Worm (Caenorhabditis elegans) whole organism, late embryonic: ENCODE measurements around the gene lron-4.

Experiments
- C38D4.7 ChIP-seq: fragments of 200-800 bp; sonication (Bioruptor generic); optimal IDR thresholded peaks from 2 replicates; lab custom pipeline; 2018; ENCODE audit warnings: mild to moderate bottlenecking, missing genetic modification characterization, moderate library complexity, missing compliant biosample characterization
- K02D7.2 ChIP-seq: sonication (generic microtip); optimal IDR thresholded peaks from 2 replicates; lab custom pipeline; 2017; ENCODE audit warnings: mild to moderate bottlenecking, missing genetic modification characterization, missing compliant biosample characterization
- Y22D7AL.16 ChIP-seq: sonication (generic microtip); optimal IDR thresholded peaks from 2 replicates; lab custom pipeline; 2016; ENCODE audit warnings: missing genetic modification characterization, missing compliant biosample characterization
- ahr-1 ChIP-seq: sonication (generic microtip); optimal IDR thresholded peaks from 2 replicates; lab custom pipeline; 2016; ENCODE audit warnings: missing genetic modification characterization, missing compliant biosample characterization
- ama-1 ChIP-seq: fragments of 150-350 bp; optimal IDR thresholded peaks from 2 replicates; lab custom pipeline; 2014
- ceh-30 ChIP-seq: fragments of 150-350 bp; optimal IDR thresholded peaks from 2 replicates; lab custom pipeline; 2014; ENCODE audit warnings: missing biosample characterization, missing genetic modification characterization
- ceh-31 ChIP-seq: sonication (generic microtip); optimal IDR thresholded peaks from 2 replicates; lab custom pipeline; 2016; ENCODE audit warnings: missing genetic modification characterization, missing compliant biosample characterization
- ceh-45 ChIP-seq: fragments of 200-800 bp; sonication (Bioruptor generic); IDR thresholded peaks from 2 replicates; pipeline ENCODE4 v1.3.6; 2022; ENCODE audit warnings: missing genetic modification reagents, missing genetic modification characterization, missing compliant biosample characterization
- ceh-6 ChIP-seq: fragments of 200-800 bp; sonication (Bioruptor generic); optimal IDR thresholded peaks from 2 replicates; lab custom pipeline; 2018; ENCODE audit warnings: mild to moderate bottlenecking, missing genetic modification characterization, missing compliant biosample characterization
- che-1 ChIP-seq: sonication (generic microtip); optimal IDR thresholded peaks from 2 replicates; lab custom pipeline; 2016; ENCODE audit warnings: mild to moderate bottlenecking, missing genetic modification characterization, missing compliant biosample characterization
- dve-1 ChIP-seq: sonication (generic microtip); optimal IDR thresholded peaks from 2 replicates; lab custom pipeline; 2017; ENCODE audit warnings: antibody characterized with exemption, mild to moderate bottlenecking, missing genetic modification characterization, missing compliant biosample characterization
- elt-2 ChIP-seq: sonication (generic microtip); optimal IDR thresholded peaks from 2 replicates; lab custom pipeline; 2016; ENCODE audit warnings: missing genetic modification reagents, missing genetic modification characterization, missing compliant biosample characterization
- ets-4 ChIP-seq: sonication (generic microtip); optimal IDR thresholded peaks from 2 replicates; lab custom pipeline; 2016; ENCODE audit warnings: missing genetic modification characterization, missing compliant biosample characterization
- fax-1 ChIP-seq: sonication (generic microtip); optimal IDR thresholded peaks from 2 replicates; lab custom pipeline; 2016; ENCODE audit warnings: missing genotype, missing genetic modification characterization, missing compliant biosample characterization
- gmeb-2 ChIP-seq: sonication (generic microtip); optimal IDR thresholded peaks from 2 replicates; lab custom pipeline; 2016; ENCODE audit warnings: missing genetic modification characterization, inconsistent platforms, missing compliant biosample characterization
- hlh-30 ChIP-seq: sonication (generic microtip); optimal IDR thresholded peaks from 2 replicates; lab custom pipeline; 2017; ENCODE audit warnings: antibody characterized with exemption, missing genetic modification characterization, missing compliant biosample characterization; ENCODE audit not compliant: insufficient read depth
- hlh-6 ChIP-seq: sonication (generic microtip); optimal IDR thresholded peaks from 2 replicates; lab custom pipeline; 2016; ENCODE audit warnings: missing genotype, missing genetic modification characterization, missing compliant biosample characterization
- hlh-8 ChIP-seq: sonication (generic microtip); optimal IDR thresholded peaks from 2 replicates; lab custom pipeline; 2016; ENCODE audit warnings: missing genotype, missing genetic modification characterization, missing compliant biosample characterization
- madf-2 ChIP-seq: sonication (generic microtip); optimal IDR thresholded peaks from 2 replicates; lab custom pipeline; 2017; ENCODE audit warnings: missing genetic modification characterization, missing compliant biosample characterization
- nfya-1 ChIP-seq: sonication (generic microtip); optimal IDR thresholded peaks from 2 replicates; lab custom pipeline; 2017; ENCODE audit warnings: missing genetic modification characterization, mild to moderate bottlenecking, missing compliant biosample characterization, antibody characterized with exemption, moderate library complexity
- nhr-11 ChIP-seq: fragments of 150-350 bp; optimal IDR thresholded peaks from 2 replicates; lab custom pipeline; 2014; ENCODE audit warnings: missing biosample characterization, missing genetic modification characterization
- nhr-232 ChIP-seq: sonication (generic microtip); optimal IDR thresholded peaks from 2 replicates; lab custom pipeline; 2016; ENCODE audit warnings: missing genetic modification characterization, missing compliant biosample characterization
- pat-9 ChIP-seq: fragments of 200-800 bp; sonication (Bioruptor generic); optimal IDR thresholded peaks from 2 replicates; lab custom pipeline; 2018; ENCODE audit warnings: mild to moderate bottlenecking, missing genetic modification characterization, moderate library complexity, missing compliant biosample characterization
- pqm-1 ChIP-seq: sonication (generic microtip); optimal IDR thresholded peaks from 2 replicates; lab custom pipeline; 2016; ENCODE audit warnings: missing genetic modification characterization, missing compliant biosample characterization
- pros-1 ChIP-seq: fragments of 150-350 bp; optimal IDR thresholded peaks from 2 replicates; lab custom pipeline; 2014; ENCODE audit warnings: missing biosample characterization, missing genetic modification reagents, missing genetic modification characterization
- ref-2 ChIP-seq: sonication (generic microtip); optimal IDR thresholded peaks from 2 replicates; lab custom pipeline; 2016; ENCODE audit warnings: missing genetic modification characterization, missing compliant biosample characterization
- rnt-1 ChIP-seq: sonication (generic microtip); optimal IDR thresholded peaks from 2 replicates; lab custom pipeline; 2016; ENCODE audit warnings: missing genetic modification characterization, missing compliant biosample characterization
- sox-4 ChIP-seq: sonication (generic microtip); optimal IDR thresholded peaks from 2 replicates; lab custom pipeline; 2017; ENCODE audit warnings: mild to moderate bottlenecking, missing genetic modification characterization, inconsistent platforms, missing compliant biosample characterization
- tbx-2 ChIP-seq: sonication (generic microtip); optimal IDR thresholded peaks from 2 replicates; lab custom pipeline; 2016; ENCODE audit warnings: missing genetic modification characterization, missing compliant biosample characterization
- tbx-7 ChIP-seq: sonication (generic microtip); optimal IDR thresholded peaks from 2 replicates; lab custom pipeline; 2016; ENCODE audit warnings: missing genotype, missing genetic modification characterization, missing compliant biosample characterization
- unc-3 ChIP-seq, 2 experiments: fragments of 200-800 bp in 1 of 2; sonication (Bioruptor generic) in 1 of 2; sonication (generic microtip) in 1 of 2; conservative IDR thresholded peaks in 1 of 2; optimal IDR thresholded peaks in 1 of 2; 2 replicates each; pipeline versions ENCODE4 v1.3.6 to Lab custom; 2016 to 2022; ENCODE audit warnings: missing compliant biosample characterization in 2 of 2, missing genetic modification characterization in 2 of 2, missing genetic modification reagents in 1 of 2
- unc-42 ChIP-seq: sonication (generic microtip); optimal IDR thresholded peaks from 2 replicates; lab custom pipeline; 2016; ENCODE audit warnings: missing genotype, missing genetic modification characterization, missing compliant biosample characterization
- unc-86 ChIP-seq: sonication (generic microtip); optimal IDR thresholded peaks from 2 replicates; lab custom pipeline; 2016; ENCODE audit warnings: missing genetic modification characterization, missing compliant biosample characterization
- zip-5 ChIP-seq: sonication (generic microtip); optimal IDR thresholded peaks from 2 replicates; lab custom pipeline; 2016; ENCODE audit warnings: missing genetic modification characterization, missing compliant biosample characterization

lron-4 gene

ce11 chrII:8112063-8112462 is at the start of gene lron-4:
TSS of gene lron-4 (minus strand) at chrII:8112163.
- TF ChIP-seq gmeb-2 (no peak), hlh-8 (tag; lab: Kevin White, UChicago) (no peak), ceh-6 (GFP tag; lab: Kevin White, UChicago) (no peak), elt-2 (tag; lab: Kevin White, UChicago) (no peak), ets-4 (tag; lab: Kevin White, UChicago) (no peak), ceh-31 (tag; lab: Kevin White, UChicago) (no peak), ama-1 (lab: Kevin White, UChicago) (no peak), madf-2 (tag; lab: Kevin White, UChicago) (no peak)

- TF ChIP-seq dve-1 (no peak), unc-3 (GFP tag; conservative IDR thresholded peaks at IDR 0.05; lab: Robert Waterston, UW) (no peak), unc-3 (tag; optimal IDR thresholded peaks at IDR 0.05; lab: Kevin White, UChicago) (no peak), ref-2 (no peak), pqm-1 (no peak), tbx-7 (no peak), zip-5 (no peak), hlh-30 (no peak), ahr-1 (tag; lab: Kevin White, UChicago) (no peak)
- TF ChIP-seq, all 69 proteins: peak for 0
Observed at ce11 chrII:8160916-8161315, 49.0 kb upstream of the lron-4 start.

DNA sequence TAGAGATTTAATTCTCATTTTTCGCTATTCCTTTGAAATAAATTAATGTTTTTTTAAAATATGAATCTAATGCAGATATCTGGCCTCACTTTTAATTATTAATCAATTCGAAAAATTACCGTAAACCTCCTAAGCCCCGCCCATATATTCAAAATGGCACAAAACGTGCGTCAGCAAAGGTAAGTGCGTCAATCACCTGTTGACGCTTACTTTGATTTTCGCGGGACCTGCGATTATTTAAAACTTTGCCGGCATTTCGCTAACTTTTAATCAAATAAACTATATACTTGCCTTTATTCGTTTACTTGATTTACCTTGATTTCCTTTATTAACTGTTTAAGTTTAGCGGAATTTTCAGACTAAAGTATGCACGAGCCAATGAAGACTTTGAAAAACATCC is 46.0 kb upstream of the lron-4 start, which contains the start of gene pch-2:
TSS of gene pch-2 (plus strand) at position 359 of the 400 bp plus-strand sequence.
- TF ChIP-seq nfya-1 (peak; percentile 11), madf-2 (tag; lab: Kevin White, UChicago) (no peak), unc-42 (peak; percentile 2), nhr-232 (tag; lab: Kevin White, UChicago) (no peak), C38D4.7 (GFP tag; lab: Kevin White, UChicago) (no peak), pat-9 (tag; lab: Kevin White, UChicago) (no peak), K02D7.2 (tag; lab: Kevin White, UChicago) (no peak), ahr-1 (tag; lab: Kevin White, UChicago) (no peak), Y22D7AL.16 (tag; lab: Kevin White, UChicago) (no peak), ceh-30 (tag; lab: Kevin White, UChicago) (no peak)

DNA sequence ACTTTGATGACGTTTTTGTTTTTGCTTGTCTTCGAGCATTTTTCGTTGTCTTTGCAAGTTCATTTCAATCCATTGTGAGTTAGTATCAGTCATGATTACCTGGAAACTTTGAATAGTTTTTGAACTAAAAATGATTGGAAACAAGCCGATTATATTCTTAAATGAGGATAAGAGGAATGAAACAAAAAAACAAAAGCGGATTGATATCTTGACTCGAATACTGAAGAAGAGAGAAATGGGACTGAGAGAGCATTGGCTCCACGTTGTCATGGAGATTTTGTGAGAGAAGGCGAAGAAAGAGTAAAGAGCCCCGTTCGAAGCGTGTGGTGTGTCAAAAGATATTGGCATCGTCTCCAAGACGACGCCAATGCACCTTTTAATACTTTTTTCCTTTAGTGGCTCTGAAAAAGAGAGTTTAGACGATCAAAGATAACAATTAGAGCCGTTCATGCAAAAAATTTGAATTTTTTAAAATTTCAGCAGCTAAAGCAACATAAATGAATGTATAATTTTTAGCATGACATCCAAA is 44.9 kb upstream of the lron-4 start, which contains the start of the genes tub-1 and tmem-138:
TSS of gene tub-1 (minus strand) at position 101 of the 529 bp plus-strand sequence.
TSS of gene tmem-138 (plus strand) at position 479 of the 529 bp plus-strand sequence.
- TF ChIP-seq tbx-2 (tag; lab: Kevin White, UChicago) (no peak), ref-2 (no peak), rnt-1 (tag; lab: Kevin White, UChicago) (no peak)

- no peak for TF ChIP-seq nhr-11 (tag; lab: Kevin White, UChicago)
- peak; percentile 92 for TF ChIP-seq unc-42
- TF ChIP-seq ref-2, result no peak
- no peak for TF ChIP-seq ets-4 (tag; lab: Kevin White, UChicago)
Observed at ce11 chrII:8152711-8153325, 40.9 kb upstream of the lron-4 start.

DNA sequence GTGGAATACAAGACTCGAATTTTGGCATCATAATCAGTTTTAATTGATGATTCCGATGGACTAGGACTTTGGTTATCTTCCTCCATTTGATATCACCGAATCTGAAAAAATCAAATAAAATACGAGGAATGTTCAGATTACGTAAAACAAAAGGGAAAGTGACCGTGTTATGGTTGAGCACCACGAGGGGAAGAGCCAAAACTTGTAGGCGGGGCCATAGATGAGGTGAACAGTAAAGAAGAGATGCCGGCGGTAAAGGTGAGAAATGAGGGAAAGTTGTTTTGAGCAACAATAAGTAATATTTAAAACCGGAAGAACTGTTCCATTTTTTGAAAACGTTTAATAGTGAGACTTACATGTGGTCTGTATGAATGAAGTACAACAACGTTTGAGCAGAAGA is 38.0 kb upstream of the lron-4 start, which contains the start of gene F10B5.3:
TSS of gene F10B5.3 (minus strand) at position 101 of the 400 bp plus-strand sequence.
- TF ChIP-seq ref-2, result no peak

DNA sequence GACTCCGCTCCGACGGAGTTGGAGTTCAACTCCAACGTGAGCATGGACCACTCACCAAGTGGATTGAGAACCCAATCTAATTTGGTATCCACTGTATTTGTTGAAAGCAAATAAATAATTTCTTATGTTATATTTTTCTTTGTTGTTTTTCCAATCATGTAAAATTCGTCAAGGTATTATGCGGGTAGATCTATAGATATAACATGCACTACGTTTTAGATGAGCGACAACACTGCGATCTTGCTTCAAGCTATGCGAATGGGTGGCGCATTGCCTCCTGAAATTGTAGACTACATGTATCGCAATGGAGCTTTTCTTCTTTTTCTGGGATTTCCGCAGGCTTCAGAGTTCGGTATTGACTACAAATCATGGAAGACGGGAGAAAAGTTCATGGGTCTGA is 32.6 kb upstream of the lron-4 start, which contains the start of gene F10B5.2:
TSS of gene F10B5.2 (plus strand) at position 220 of the 400 bp plus-strand sequence.
- TF ChIP-seq unc-86 (tag; lab: Kevin White, UChicago) (no peak), sox-4 (tag; lab: Kevin White, UChicago) (no peak), fax-1 (tag; lab: Kevin White, UChicago) (no peak), elt-2 (tag; lab: Kevin White, UChicago) (no peak), pros-1 (tag; lab: Kevin White, UChicago) (no peak), ahr-1 (tag; lab: Kevin White, UChicago) (no peak), nhr-232 (tag; lab: Kevin White, UChicago) (no peak), hlh-6 (tag; lab: Kevin White, UChicago) (no peak), che-1 (no peak), nhr-11 (tag; lab: Kevin White, UChicago) (no peak), ceh-45 (GFP tag; lab: Robert Waterston, UW) (no peak)
